Fruit fly (Drosophila melanogaster): Measurements from ENCODE around the gene meru.

meru gene

DNA sequence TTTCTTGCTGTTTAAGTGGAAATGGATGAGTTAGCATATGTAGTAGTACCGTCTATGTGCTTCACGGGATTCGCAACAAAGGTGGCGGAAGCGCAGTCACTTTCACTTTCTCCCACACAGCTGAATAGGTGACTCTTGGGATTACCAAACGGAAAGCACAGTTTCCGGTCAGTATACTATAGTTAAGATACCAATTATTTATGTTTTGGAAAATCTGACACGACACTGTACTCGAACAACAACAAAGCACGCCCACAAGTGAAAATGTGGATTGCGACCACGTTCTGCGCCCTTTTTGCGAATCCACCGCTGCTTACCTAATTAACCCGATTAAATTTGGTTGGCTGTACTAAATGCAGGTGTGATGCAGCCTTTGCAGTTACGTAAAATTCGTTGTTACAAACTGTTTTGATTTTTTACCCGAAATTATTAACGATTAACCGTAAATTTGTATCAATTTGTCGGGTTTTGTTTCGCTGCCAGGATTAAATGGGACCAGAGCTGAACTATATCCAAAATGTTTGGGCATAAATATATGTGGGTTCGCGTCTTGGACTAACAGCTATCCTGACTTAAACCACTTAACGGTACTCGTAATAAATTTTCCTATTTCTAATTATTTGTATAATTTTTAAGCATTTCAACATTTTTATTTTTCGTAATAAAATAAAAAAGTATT lies 8.8 kb downstream of the meru start, which contains the start of gene CG18081:
Gene CG18081, minus strand, starts transcription at position 512 of the 679 bp plus-strand sequence.
- peak; percentile 42 for TF ChIP-seq CG12659 (GFP tag; optimal IDR thresholded peaks at IDR 0.05)
- no peak for TF ChIP-seq nerfin-1 (tag; optimal IDR thresholded peaks at IDR 0.05)
- TF ChIP-seq CG3995 (GFP tag; optimal IDR thresholded peaks at IDR 0.05): peak; percentile 0
- TF ChIP-seq p53 (GFP tag; optimal IDR thresholded peaks at IDR 0.05): no peak
- peak; percentile 20 for TF ChIP-seq CG10462 (GFP tag; optimal IDR thresholded peaks at IDR 0.05)
- peak; percentile 77 for TF ChIP-seq pzg (GFP tag; optimal IDR thresholded peaks at IDR 0.05)
- no peak for TF ChIP-seq da (GFP tag; optimal IDR thresholded peaks at IDR 0.05)
- peak; percentile 100 for TF ChIP-seq CG8089 (GFP tag; optimal IDR thresholded peaks at IDR 0.05)
- TF ChIP-seq CG2712 (tag; optimal IDR thresholded peaks at IDR 0.05): peak; percentile 24
- peak; percentile 66 for TF ChIP-seq Blimp-1 (GFP tag; optimal IDR thresholded peaks at IDR 0.05)
- peak; percentile 68 for TF ChIP-seq Med (GFP tag)
- TF ChIP-seq aop (GFP tag; IDR thresholded peaks at IDR 0.05): no peak
- no peak for TF ChIP-seq CG10321 (GFP tag; IDR thresholded peaks at IDR 0.05)
- peak; percentile 31 for TF ChIP-seq Dp (GFP tag; optimal IDR thresholded peaks at IDR 0.05)
- TF ChIP-seq D19A (tag; optimal IDR thresholded peaks at IDR 0.05): peak; percentile 11
- TF ChIP-seq CG33213 (GFP tag; optimal IDR thresholded peaks at IDR 0.05): no peak
- peak; percentile 34 for TF ChIP-seq CG30020 (tag; optimal IDR thresholded peaks at IDR 0.05)
- TF ChIP-seq peb (GFP tag; IDR thresholded peaks at IDR 0.05): no peak
- no peak for TF ChIP-seq MTF-1 (GFP tag; optimal IDR thresholded peaks at IDR 0.05; ENCODE audit: borderline replicate concordance)
- peak; percentile 2 for TF ChIP-seq CG12391 (tag; optimal IDR thresholded peaks at IDR 0.05)
- TF ChIP-seq crp (GFP tag; optimal IDR thresholded peaks at IDR 0.05): peak in 1 of 2 experiments; percentile 27
- TF ChIP-seq CG7357 (GFP tag; IDR thresholded peaks at IDR 0.05): no peak
- TF ChIP-seq Ada2b (GFP tag; IDR thresholded peaks at IDR 0.05): no peak
- no peak for TF ChIP-seq CG8290 (GFP tag; optimal IDR thresholded peaks at IDR 0.05)
- peak in 1 of 2 experiments; percentile 62 for TF ChIP-seq CG8290 (tag; optimal IDR thresholded peaks at IDR 0.05)
- no peak for TF ChIP-seq schlank (tag; optimal IDR thresholded peaks at IDR 0.05)
- no peak for TF ChIP-seq Neu2 (GFP tag; optimal IDR thresholded peaks at IDR 0.05; ENCODE audit: borderline replicate concordance)
- TF ChIP-seq NC2β (GFP tag; optimal IDR thresholded peaks at IDR 0.05): no peak
- peak; percentile 12 for TF ChIP-seq sug (tag; optimal IDR thresholded peaks at IDR 0.05)
- TF ChIP-seq Ets97D (GFP tag; optimal IDR thresholded peaks at IDR 0.05): peak; percentile 24
- TF ChIP-seq wdn (GFP tag; IDR thresholded peaks at IDR 0.05): no peak
- TF ChIP-seq CG31441 (GFP tag; IDR thresholded peaks at IDR 0.05): 0 out of 2 replicates have a peak, but pooled peaks have one; percentile 25
- TF ChIP-seq Myb (GFP tag; optimal IDR thresholded peaks at IDR 0.05): peak; percentile 85
- no peak for TF ChIP-seq CG12769 (tag; optimal IDR thresholded peaks at IDR 0.05)
- TF ChIP-seq salm (tag; optimal IDR thresholded peaks at IDR 0.05): no peak
- peak in 1 of 2 experiments; percentile 47 for TF ChIP-seq eve (GFP tag; optimal IDR thresholded peaks at IDR 0.05)
- peak; percentile 20 for TF ChIP-seq CG17829 (tag; optimal IDR thresholded peaks at IDR 0.05)
- TF ChIP-seq CG9437 (GFP tag; optimal IDR thresholded peaks at IDR 0.05): peak; percentile 84
- no peak for TF ChIP-seq bsh (GFP tag; optimal IDR thresholded peaks at IDR 0.05)
- no peak for TF ChIP-seq slp2 (GFP tag; optimal IDR thresholded peaks at IDR 0.05)
- peak in 1 of 2 experiments; percentile 73 for TF ChIP-seq Pdp1 (GFP tag; optimal IDR thresholded peaks at IDR 0.05)
- TF ChIP-seq BEAF-32 (GFP tag; optimal IDR thresholded peaks at IDR 0.05): peak; percentile 36
- TF ChIP-seq CG11504 (tag; optimal IDR thresholded peaks at IDR 0.05): peak; percentile 35
- peak; percentile 88 for TF ChIP-seq gfzf (GFP tag; optimal IDR thresholded peaks at IDR 0.05)
- TF ChIP-seq al (GFP tag; IDR thresholded peaks at IDR 0.05): no peak
- 0 out of 3 replicates have a peak, but pooled peaks have one; percentile 32 for TF ChIP-seq CG34224 (GFP tag; IDR thresholded peaks at IDR 0.05; ENCODE audit: partially characterized antibody)
- no peak for TF ChIP-seq gcm2 (GFP tag; optimal IDR thresholded peaks at IDR 0.05)
- TF ChIP-seq CG1603 (tag; optimal IDR thresholded peaks at IDR 0.05): peak; percentile 62
- peak; percentile 9; the same call in 1 of the 2 replicates for TF ChIP-seq Adf1 (GFP tag; IDR thresholded peaks at IDR 0.05)

Data from whole organism, embryonic.